Worm (Caenorhabditis elegans): Measurements from ENCODE around the gene Y53G8AM.6.

- no peak for TF ChIP-seq zag-1 (tag; optimal IDR thresholded peaks at IDR 0.05)
- no peak for TF ChIP-seq ceh-16 (tag; optimal IDR thresholded peaks at IDR 0.05)
- TF ChIP-seq unc-39 (tag; optimal IDR thresholded peaks at IDR 0.05), result no peak
- TF ChIP-seq nfya-1 (tag; optimal IDR thresholded peaks at IDR 0.05; ENCODE audit: insufficient read depth), result peak; percentile 78
- TF ChIP-seq nhr-12 (tag; optimal IDR thresholded peaks at IDR 0.05), result no peak
- TF ChIP-seq ZK546.5 (tag; optimal IDR thresholded peaks at IDR 0.05), result no peak
- no peak for TF ChIP-seq egl-27 (tag; optimal IDR thresholded peaks at IDR 0.05)
These were observed 19.7 kb upstream of the Y53G8AM.6 start for ce11 chrIII:3279304-3279703.

All from whole organism, L3 larva.